Fruit fly (Drosophila melanogaster): ENCODE results near the gene CG44475.

CG44475 gene

DNA sequence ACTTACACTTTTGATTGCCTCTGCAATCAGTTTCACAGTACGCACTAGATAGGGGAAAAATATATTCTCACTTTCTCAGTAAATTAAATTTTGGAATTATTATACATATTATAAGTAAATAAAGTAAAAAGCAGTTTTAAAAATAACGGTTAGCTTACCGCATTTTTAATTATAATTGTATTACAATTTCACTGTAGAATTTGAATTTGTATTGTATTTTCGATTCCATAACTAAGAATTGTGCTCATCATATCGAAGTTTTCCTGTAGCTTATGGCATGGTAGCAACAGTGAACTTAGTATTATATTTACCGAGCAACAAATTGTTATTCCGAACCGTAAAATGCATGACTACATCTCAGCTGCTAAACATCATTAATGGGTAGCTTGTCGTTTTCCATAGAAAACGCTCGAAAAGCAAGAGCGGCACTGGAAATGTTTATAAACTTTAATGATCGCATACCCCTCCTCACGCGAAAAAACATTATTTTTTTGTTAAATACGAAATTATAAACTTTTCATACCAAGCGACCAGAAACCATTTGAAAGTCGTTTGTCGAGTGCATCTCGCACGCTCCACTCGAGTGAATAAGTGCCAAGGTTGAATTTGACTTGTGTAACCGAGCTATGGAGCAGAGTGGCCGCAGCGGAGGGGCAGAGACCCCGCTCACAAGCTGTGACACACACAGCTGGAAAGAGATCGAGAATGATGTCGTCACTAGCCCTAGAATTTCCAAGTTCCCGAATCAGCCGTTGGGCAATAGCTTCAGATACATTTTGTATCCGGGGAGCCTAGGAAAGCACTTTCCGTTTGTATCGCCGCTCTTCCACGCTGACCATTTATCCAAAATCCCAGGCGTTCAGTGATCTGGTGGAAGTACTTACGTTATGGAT is 29.3 kb upstream of the CG44475 start (continued):
- TF ChIP-seq CG4820 (GFP tag; optimal IDR thresholded peaks at IDR 0.05) (peak; percentile 76), D19A (tag; optimal IDR thresholded peaks at IDR 0.05) (peak; percentile 89), Xbp1 (GFP tag; optimal IDR thresholded peaks at IDR 0.05) (peak; percentile 89), CG14710 (tag; optimal IDR thresholded peaks at IDR 0.05) (peak; percentile 87), gsb (GFP tag; IDR thresholded peaks at IDR 0.05) (peak; percentile 78), tin (GFP tag; optimal IDR thresholded peaks at IDR 0.05) (peak; percentile 84), Scr (GFP tag; IDR thresholded peaks at IDR 0.05; ENCODE audit: partially characterized antibody) (peak; percentile 9; the same call in 1 of the 2 replicates), CG14965 (GFP tag; optimal IDR thresholded peaks at IDR 0.05; ENCODE audit: borderline replicate concordance) (no peak), Lpt (GFP tag; optimal IDR thresholded peaks at IDR 0.05) (no peak), CG1529 (GFP tag; optimal IDR thresholded peaks at IDR 0.05) (peak; percentile 78), bab2 (GFP tag; optimal IDR thresholded peaks at IDR 0.05) (peak; percentile 28), Max (GFP tag; optimal IDR thresholded peaks at IDR 0.05) (peak; percentile 82), CG18262 (tag; optimal IDR thresholded peaks at IDR 0.05) (peak; percentile 95), CG11696 (GFP tag; IDR thresholded peaks at IDR 0.05) (peak; percentile 59; the same call in 1 of the 2 replicates), CG11247 (GFP tag; IDR thresholded peaks at IDR 0.05) (peak; percentile 78), Meics (GFP tag; optimal IDR thresholded peaks at IDR 0.05) (peak; percentile 91), CG6272 (GFP tag; IDR thresholded peaks at IDR 0.05) (peak; percentile 84), slou (GFP tag; optimal IDR thresholded peaks at IDR 0.05) (peak; percentile 78), Adf1 (GFP tag; IDR thresholded peaks at IDR 0.05) (no peak; the same call in 1 of the 2 replicates), CG8944 (GFP tag; optimal IDR thresholded peaks at IDR 0.05) (no peak), sd (tag; optimal IDR thresholded peaks at IDR 0.05) (peak; percentile 76), CTCF (GFP tag; optimal IDR thresholded peaks at IDR 0.05) (peak; percentile 33), Med (GFP tag) (peak; percentile 80), dati (GFP tag; IDR thresholded peaks at IDR 0.05) (no peak), MTF-1 (GFP tag; optimal IDR thresholded peaks at IDR 0.05; ENCODE audit: borderline replicate concordance) (no peak), abd-A (tag; optimal IDR thresholded peaks at IDR 0.05) (peak; percentile 81), zfh2 (GFP tag; optimal IDR thresholded peaks at IDR 0.05) (peak; percentile 47), CG3838 (GFP tag; optimal IDR thresholded peaks at IDR 0.05) (no peak), nmo (GFP tag; optimal IDR thresholded peaks at IDR 0.05) (peak; percentile 93), Blimp-1 (GFP tag; optimal IDR thresholded peaks at IDR 0.05) (no peak), en (GFP tag; optimal IDR thresholded peaks at IDR 0.05) (no peak), BEAF-32 (GFP tag; optimal IDR thresholded peaks at IDR 0.05) (no peak), CG1602 (GFP tag; optimal IDR thresholded peaks at IDR 0.05) (peak; percentile 96), CG1832 (GFP tag; optimal IDR thresholded peaks at IDR 0.05) (no peak), trem (tag; optimal IDR thresholded peaks at IDR 0.05) (peak; percentile 76), Taf1 (GFP tag; IDR thresholded peaks at IDR 0.05) (peak; percentile 87), shn (GFP tag; optimal IDR thresholded peaks at IDR 0.05) (no peak), CG9817 (tag; optimal IDR thresholded peaks at IDR 0.05) (peak; percentile 96), CG9876 (GFP tag; optimal IDR thresholded peaks at IDR 0.05) (no peak), nerfin-1 (tag; optimal IDR thresholded peaks at IDR 0.05) (peak; percentile 89), CG32532 (GFP tag; IDR thresholded peaks at IDR 0.05) (peak; percentile 91), CG7928 (GFP tag; optimal IDR thresholded peaks at IDR 0.05) (peak; percentile 48), repo (GFP tag; optimal IDR thresholded peaks at IDR 0.05) (no peak), sisA (GFP tag; IDR thresholded peaks at IDR 0.05) (peak; percentile 84), CG6654 (GFP tag; optimal IDR thresholded peaks at IDR 0.05) (peak; percentile 67), mirr (GFP tag; optimal IDR thresholded peaks at IDR 0.05) (peak; percentile 60), Oli (tag; optimal IDR thresholded peaks at IDR 0.05) (peak; percentile 93), fd64A (GFP tag; optimal IDR thresholded peaks at IDR 0.05) (no peak), CG10267 (tag; optimal IDR thresholded peaks at IDR 0.05) (peak; percentile 85)

All from whole organism, embryonic.